Worm (Caenorhabditis elegans): ENCODE results near the gene M28.9.

The M28.9 gene

DNA sequence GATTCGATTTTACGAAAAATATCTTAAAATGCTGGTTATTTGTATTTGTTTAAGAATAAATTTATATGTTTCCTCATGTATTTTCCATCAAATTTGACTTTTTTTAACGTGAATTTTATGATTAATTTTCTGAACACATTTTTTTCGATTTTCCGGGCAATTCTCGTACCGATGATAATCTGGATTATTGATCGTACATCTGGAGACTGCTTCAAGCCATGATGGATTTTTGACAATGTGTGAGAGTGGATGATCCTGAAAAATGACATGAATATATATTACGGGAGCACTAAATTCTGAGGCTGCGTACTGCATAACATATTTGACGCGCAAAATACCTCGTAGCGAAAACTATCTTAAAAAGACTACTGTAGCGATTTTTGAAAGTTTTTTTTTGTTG is 15.2 kb downstream of the M28.9 start:
- TF ChIP-seq elt-4 (tag; optimal IDR thresholded peaks at IDR 0.05) (no peak), ceh-18 (tag; optimal IDR thresholded peaks at IDR 0.05) (no peak), eyg-1 (tag; optimal IDR thresholded peaks at IDR 0.05) (no peak), ceh-14 (tag; optimal IDR thresholded peaks at IDR 0.05) (no peak), F13H6.1 (tag; optimal IDR thresholded peaks at IDR 0.05) (no peak), ceh-30 (tag; optimal IDR thresholded peaks at IDR 0.05) (no peak), unc-3 (GFP tag; conservative IDR thresholded peaks at IDR 0.05) (no peak), unc-3 (tag; optimal IDR thresholded peaks at IDR 0.05) (no peak), ceh-48 (tag; optimal IDR thresholded peaks at IDR 0.05) (no peak), npax-4 (tag; optimal IDR thresholded peaks at IDR 0.05) (no peak)

- TF ChIP-seq npax-4 (tag; optimal IDR thresholded peaks at IDR 0.05) (no peak), madf-2 (tag; optimal IDR thresholded peaks at IDR 0.05) (no peak), ceh-22 (tag; optimal IDR thresholded peaks at IDR 0.05) (no peak), K09A11.1 (tag; optimal IDR thresholded peaks at IDR 0.05; ENCODE audit: insufficient read depth) (no peak), unc-42 (tag; optimal IDR thresholded peaks at IDR 0.05) (no peak), hlh-13 (GFP tag; optimal IDR thresholded peaks at IDR 0.05) (no peak)
Observed at ce11 chrII:10656395-10656794, 17.2 kb downstream of the M28.9 start.

- TF ChIP-seq elt-2 (tag; optimal IDR thresholded peaks at IDR 0.05), result peak; percentile 31
- TF ChIP-seq ceh-18 (tag; optimal IDR thresholded peaks at IDR 0.05), result no peak
- TF ChIP-seq madf-2 (tag; optimal IDR thresholded peaks at IDR 0.05), result no peak
Observed at ce11 chrII:10657632-10658108, 18.5 kb downstream of the M28.9 start, which contains the start of gene lact-3. Gene lact-3 (minus strand): TSS chrII:10657682.

- TF ChIP-seq unc-42 (tag; optimal IDR thresholded peaks at IDR 0.05), result peak; percentile 14
- TF ChIP-seq pat-9 (tag; optimal IDR thresholded peaks at IDR 0.05), result no peak
- TF ChIP-seq ttx-3 (tag; optimal IDR thresholded peaks at IDR 0.05), result no peak
- TF ChIP-seq ets-4 (tag; optimal IDR thresholded peaks at IDR 0.05), result no peak
- no peak for TF ChIP-seq dmd-4 (tag; optimal IDR thresholded peaks at IDR 0.05; ENCODE audit: borderline replicate concordance)
- TF ChIP-seq ceh-6 (GFP tag; optimal IDR thresholded peaks at IDR 0.05), result no peak
- TF ChIP-seq sdc-2 (tag; optimal IDR thresholded peaks at IDR 0.05), result no peak
- peak; percentile 8 for TF ChIP-seq elt-2 (tag; optimal IDR thresholded peaks at IDR 0.05)
- TF ChIP-seq ceh-19 (GFP tag; optimal IDR thresholded peaks at IDR 0.05), result no peak
- peak; percentile 4 for TF ChIP-seq tbx-2 (tag; optimal IDR thresholded peaks at IDR 0.05)
- TF ChIP-seq nfya-1 (tag; optimal IDR thresholded peaks at IDR 0.05), result peak; percentile 49
- no peak for TF ChIP-seq unc-55 (GFP tag; optimal IDR thresholded peaks at IDR 0.05)
- no peak for TF ChIP-seq ceh-48 (tag; optimal IDR thresholded peaks at IDR 0.05)
- TF ChIP-seq elt-4 (tag; optimal IDR thresholded peaks at IDR 0.05), result no peak
- TF ChIP-seq ceh-30 (tag; optimal IDR thresholded peaks at IDR 0.05), result no peak
- TF ChIP-seq ceh-18 (tag; optimal IDR thresholded peaks at IDR 0.05), result peak; percentile 7
- TF ChIP-seq unc-86 (tag; optimal IDR thresholded peaks at IDR 0.05), result no peak
- 0 out of 2 replicates have a peak, but pooled peaks have one; percentile 2 for TF ChIP-seq sox-2 (GFP tag; IDR thresholded peaks at IDR 0.05)
- TF ChIP-seq ceh-31 (tag; optimal IDR thresholded peaks at IDR 0.05), result peak; percentile 12
- no peak for TF ChIP-seq zip-5 (tag; optimal IDR thresholded peaks at IDR 0.05)
- no peak for TF ChIP-seq F13H6.1 (tag; optimal IDR thresholded peaks at IDR 0.05)
- no peak for TF ChIP-seq hlh-30 (tag; optimal IDR thresholded peaks at IDR 0.05; ENCODE audit: insufficient read depth)
- TF ChIP-seq ref-2 (tag; optimal IDR thresholded peaks at IDR 0.05), result no peak
Observed at ce11 chrII:10658576-10659256, 19.5 kb downstream of the M28.9 start, which contains the start of the genes snu-13 and rsp-7. Gene snu-13 (minus strand): TSS chrII:10658626. Gene rsp-7 (plus strand): TSS chrII:10659206.

DNA sequence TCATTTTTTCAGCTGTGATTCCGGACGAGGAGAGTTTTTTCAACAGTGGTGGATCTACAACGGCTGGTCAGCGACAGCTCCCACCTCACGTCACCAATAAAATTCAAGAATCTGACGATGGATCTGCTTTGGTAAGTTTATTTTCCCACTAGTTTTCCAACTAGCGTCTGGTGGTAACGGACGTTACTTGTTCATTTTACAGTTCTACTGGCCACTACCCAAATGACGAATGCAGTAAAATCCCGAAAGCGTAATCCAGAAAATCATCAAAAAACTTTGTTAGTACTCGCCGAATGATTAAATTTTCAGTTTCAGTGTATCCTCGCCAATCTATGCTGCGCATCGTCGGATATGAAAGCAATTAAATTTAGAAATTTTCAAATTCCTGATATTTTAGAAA is 20.4 kb downstream of the M28.9 start:
- no peak for TF ChIP-seq ceh-24 (tag; optimal IDR thresholded peaks at IDR 0.05)
- no peak for TF ChIP-seq ztf-16 (tag; optimal IDR thresholded peaks at IDR 0.05)
- TF ChIP-seq ceh-22 (tag; optimal IDR thresholded peaks at IDR 0.05), result no peak
- TF ChIP-seq hlh-15 (tag; optimal IDR thresholded peaks at IDR 0.05), result no peak
- no peak for TF ChIP-seq elt-2 (tag; optimal IDR thresholded peaks at IDR 0.05)
- TF ChIP-seq fkh-6 (tag; optimal IDR thresholded peaks at IDR 0.05), result no peak
- TF ChIP-seq ahr-1 (tag; optimal IDR thresholded peaks at IDR 0.05), result no peak
- no peak for TF ChIP-seq pros-1 (tag; optimal IDR thresholded peaks at IDR 0.05)
- TF ChIP-seq odd-2 (tag; optimal IDR thresholded peaks at IDR 0.05), result no peak

Data from whole organism, late embryonic.